Worm (Caenorhabditis elegans) whole organism, young adult: ENCODE data around the gene H03A11.13.

Source experiments
- C17E4.6 ChIP-seq: fragments of 200-800 bp; sonication (Bioruptor generic); IDR thresholded peaks from 2 replicates; pipeline ENCODE4 v1.3.6; 2022; ENCODE audit warnings: missing genetic modification reagents, missing genetic modification characterization, missing compliant biosample characterization
- F23B12.7 ChIP-seq: sonication (generic microtip); optimal IDR thresholded peaks from 2 replicates; lab custom pipeline; 2017; ENCODE audit warnings: missing genetic modification characterization, mild to moderate bottlenecking, missing compliant biosample characterization, antibody characterized with exemption, moderate library complexity; ENCODE audit not compliant: insufficient read depth
- F37B4.10 ChIP-seq: fragments of 200-800 bp; sonication (Bioruptor generic); IDR thresholded peaks from 2 replicates; pipeline ENCODE4 v1.3.6; 2022; ENCODE audit warnings: missing genetic modification characterization, missing compliant biosample characterization
- ama-1 ChIP-seq, 3 experiments: fragments of 150-350 bp in 1 of 3; sonication (generic microtip) in 2 of 3; optimal IDR thresholded peaks; 2 replicates each; lab custom pipeline; 2014 to 2018; ENCODE audit warnings: missing biosample characterization in 2 of 3, missing genetic modification characterization in 2 of 3, missing genetic modification reagents in 2 of 3
- attf-6 ChIP-seq: fragments of 200-800 bp; sonication (Bioruptor generic); IDR thresholded peaks from 2 replicates; pipeline ENCODE4 v1.3.6; 2022; ENCODE audit warnings: missing genetic modification reagents, missing genetic modification characterization, missing compliant biosample characterization
- ceh-27 ChIP-seq: fragments of 200-800 bp; sonication (Bioruptor generic); optimal IDR thresholded peaks from 2 replicates; lab custom pipeline; 2018; ENCODE audit warnings: mild to moderate bottlenecking, missing genetic modification characterization, moderate library complexity, missing compliant biosample characterization
- unc-62 ChIP-seq: fragments of 150-350 bp; optimal IDR thresholded peaks from 2 replicates; lab custom pipeline; 2014; ENCODE audit warnings: missing biosample characterization, missing genetic modification reagents, missing genetic modification characterization

- TF ChIP-seq ama-1 (optimal IDR thresholded peaks at IDR 0.05; lab: Kevin White, UChicago) (no peak), ama-1 (GFP tag; optimal IDR thresholded peaks at IDR 0.05; lab: Kevin White, UChicago) (no peak), C17E4.6 (GFP tag; lab: Robert Waterston, UW) (no peak), F23B12.7 (no peak), attf-6 (GFP tag; lab: Robert Waterston, UW) (no peak), unc-62 (GFP tag; lab: Kevin White, UChicago) (no peak), ceh-27 (GFP tag; lab: Kevin White, UChicago) (no peak), F37B4.10 (GFP tag; lab: Robert Waterston, UW) (no peak)
Observed at ce11 chrX:15222789-15223188, 9.8 kb upstream of the H03A11.13 start.
